Worm (Caenorhabditis elegans): Measurements from ENCODE around the gene tbc-3.

The tbc-3 gene

ce11 chrIV:9915128-9915527 lies 16.3 kb downstream of the tbc-3 start:
- TF ChIP-seq cog-1 (tag; optimal IDR thresholded peaks at IDR 0.05) (no peak), klf-2 (GFP tag; conservative IDR thresholded peaks at IDR 0.05) (no peak), T22C8.4 (GFP tag; IDR thresholded peaks at IDR 0.05) (no peak)

DNA sequence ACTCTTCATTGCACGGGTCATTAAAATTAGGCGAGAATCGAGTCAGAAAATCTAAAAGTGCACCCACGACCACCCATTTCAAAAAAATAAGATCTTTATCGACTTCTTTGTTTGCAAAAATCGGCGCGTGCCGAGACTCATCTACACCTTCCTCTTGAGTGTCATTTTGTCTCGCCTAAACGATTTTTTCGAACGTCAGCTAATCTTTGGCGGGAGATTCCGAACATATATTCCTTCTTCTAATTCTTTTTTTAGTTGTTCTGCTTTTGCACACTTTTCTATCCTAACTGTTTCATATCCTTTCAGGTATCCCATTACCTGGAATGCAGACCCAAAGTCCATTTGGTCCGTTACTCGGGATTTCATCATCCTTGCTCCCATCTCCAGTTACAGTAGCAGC lies 17.4 kb downstream of the tbc-3 start, which contains the start of gene bed-3:
bed-3 (plus strand) TSS at position 301 of the 400 bp plus-strand sequence.
- TF ChIP-seq T22C8.4 (GFP tag; IDR thresholded peaks at IDR 0.05), result no peak
- no peak for TF ChIP-seq klf-2 (GFP tag; conservative IDR thresholded peaks at IDR 0.05)
- TF ChIP-seq ztf-23 (GFP tag; IDR thresholded peaks at IDR 0.05), result no peak
- no peak for TF ChIP-seq med-1 (GFP tag; optimal IDR thresholded peaks at IDR 0.05; ENCODE audit: insufficient read depth)
- TF ChIP-seq tab-1 (GFP tag; IDR thresholded peaks at IDR 0.05), result no peak
- no peak for TF ChIP-seq ztf-29 (GFP tag; IDR thresholded peaks at IDR 0.05)
- TF ChIP-seq ref-1 (GFP tag; conservative IDR thresholded peaks at IDR 0.05), result no peak
- no peak for TF ChIP-seq flt-1 (GFP tag; IDR thresholded peaks at IDR 0.05)
- TF ChIP-seq cog-1 (tag; optimal IDR thresholded peaks at IDR 0.05), result no peak

ce11 chrIV:9918021-9918420 lies 19.2 kb downstream of the tbc-3 start:
- TF ChIP-seq ztf-29 (GFP tag; IDR thresholded peaks at IDR 0.05) (no peak), med-1 (GFP tag; optimal IDR thresholded peaks at IDR 0.05; ENCODE audit: insufficient read depth) (no peak), ztf-23 (GFP tag; IDR thresholded peaks at IDR 0.05) (no peak), klf-2 (GFP tag; conservative IDR thresholded peaks at IDR 0.05) (no peak), flt-1 (GFP tag; IDR thresholded peaks at IDR 0.05) (no peak), T22C8.4 (GFP tag; IDR thresholded peaks at IDR 0.05) (no peak), ref-1 (GFP tag; conservative IDR thresholded peaks at IDR 0.05) (no peak), tab-1 (GFP tag; IDR thresholded peaks at IDR 0.05) (no peak), cog-1 (tag; optimal IDR thresholded peaks at IDR 0.05) (no peak)

- TF ChIP-seq tab-1 (GFP tag; IDR thresholded peaks at IDR 0.05), result no peak
- TF ChIP-seq med-1 (GFP tag; optimal IDR thresholded peaks at IDR 0.05; ENCODE audit: insufficient read depth), result no peak
- TF ChIP-seq cog-1 (tag; optimal IDR thresholded peaks at IDR 0.05), result no peak
- TF ChIP-seq flt-1 (GFP tag; IDR thresholded peaks at IDR 0.05), result no peak
- no peak for TF ChIP-seq ref-1 (GFP tag; conservative IDR thresholded peaks at IDR 0.05)
- no peak for TF ChIP-seq ztf-29 (GFP tag; IDR thresholded peaks at IDR 0.05)
- TF ChIP-seq T22C8.4 (GFP tag; IDR thresholded peaks at IDR 0.05), result no peak
- TF ChIP-seq klf-2 (GFP tag; conservative IDR thresholded peaks at IDR 0.05), result no peak
- TF ChIP-seq ztf-23 (GFP tag; IDR thresholded peaks at IDR 0.05), result no peak
Observed at ce11 chrIV:9920426-9920825, 21.6 kb downstream of the tbc-3 start.

DNA sequence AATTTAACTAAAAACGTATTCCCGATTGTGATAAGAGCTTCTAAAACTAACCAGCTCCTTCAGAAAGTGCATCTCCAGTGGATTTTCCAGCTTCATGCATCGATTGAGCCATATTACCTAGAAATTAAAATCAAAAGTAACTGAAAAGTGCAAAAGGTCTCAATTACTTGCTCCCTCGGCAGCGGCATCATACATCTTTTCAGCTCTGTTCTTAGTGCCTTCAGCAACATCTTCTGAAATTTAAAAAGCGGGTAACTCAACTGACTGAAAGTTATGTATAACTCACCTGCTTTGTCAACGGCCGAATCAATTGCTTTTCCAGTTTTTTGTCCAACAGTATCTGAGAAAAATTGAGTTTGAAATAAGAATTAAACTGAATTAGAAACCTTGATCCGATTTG lies 25.6 kb downstream of the tbc-3 start:
- TF ChIP-seq klf-2 (GFP tag; conservative IDR thresholded peaks at IDR 0.05) (no peak), T22C8.4 (GFP tag; IDR thresholded peaks at IDR 0.05) (no peak), tab-1 (GFP tag; IDR thresholded peaks at IDR 0.05) (no peak), med-1 (GFP tag; optimal IDR thresholded peaks at IDR 0.05; ENCODE audit: insufficient read depth) (no peak), ztf-29 (GFP tag; IDR thresholded peaks at IDR 0.05) (no peak), cog-1 (tag; optimal IDR thresholded peaks at IDR 0.05) (no peak), ref-1 (GFP tag; conservative IDR thresholded peaks at IDR 0.05) (no peak), ztf-23 (GFP tag; IDR thresholded peaks at IDR 0.05) (no peak), flt-1 (GFP tag; IDR thresholded peaks at IDR 0.05) (no peak)

ce11 chrIV:9928180-9928896 lies 29.5 kb downstream of the tbc-3 start, which contains the start of gene dur-1:
TSS of gene dur-1 (minus strand) at chrIV:9928230.
- TF ChIP-seq cog-1 (tag; optimal IDR thresholded peaks at IDR 0.05) (no peak), tab-1 (GFP tag; IDR thresholded peaks at IDR 0.05) (no peak), ztf-29 (GFP tag; IDR thresholded peaks at IDR 0.05) (no peak), T22C8.4 (GFP tag; IDR thresholded peaks at IDR 0.05) (no peak), flt-1 (GFP tag; IDR thresholded peaks at IDR 0.05) (no peak), klf-2 (GFP tag; conservative IDR thresholded peaks at IDR 0.05) (no peak)

DNA sequence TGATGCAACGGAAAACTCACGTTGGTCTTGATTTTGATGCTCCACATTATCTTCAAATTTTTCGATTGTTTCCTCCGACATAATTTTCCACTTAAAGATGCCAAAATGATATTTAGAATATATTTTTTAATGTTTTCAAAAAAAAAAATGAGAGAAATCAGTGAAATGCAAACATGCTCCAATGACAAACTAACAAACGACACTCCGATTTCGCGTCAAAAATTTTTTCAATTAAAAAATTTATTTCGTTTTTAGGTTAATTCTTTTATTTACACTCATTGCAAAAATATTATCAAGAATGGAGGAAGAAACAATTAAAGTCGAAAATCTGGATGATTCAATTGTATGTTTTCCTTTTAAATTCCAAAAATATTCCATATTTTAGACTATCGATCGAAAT lies 33.2 kb downstream of the tbc-3 start, which contains the start of the genes trmt-10A and F25H8.2:
trmt-10A (minus strand) TSS at position 159 of the 400 bp plus-strand sequence.
F25H8.2 (plus strand) TSS at position 181 of the 400 bp plus-strand sequence.
- TF ChIP-seq klf-2 (GFP tag; conservative IDR thresholded peaks at IDR 0.05) (no peak), ztf-23 (GFP tag; IDR thresholded peaks at IDR 0.05) (no peak), flt-1 (GFP tag; IDR thresholded peaks at IDR 0.05) (no peak), tab-1 (GFP tag; IDR thresholded peaks at IDR 0.05) (no peak), ztf-29 (GFP tag; IDR thresholded peaks at IDR 0.05) (no peak), ref-1 (GFP tag; conservative IDR thresholded peaks at IDR 0.05) (no peak), T22C8.4 (GFP tag; IDR thresholded peaks at IDR 0.05) (no peak), med-1 (GFP tag; optimal IDR thresholded peaks at IDR 0.05; ENCODE audit: insufficient read depth) (no peak), cog-1 (tag; optimal IDR thresholded peaks at IDR 0.05) (no peak)

DNA sequence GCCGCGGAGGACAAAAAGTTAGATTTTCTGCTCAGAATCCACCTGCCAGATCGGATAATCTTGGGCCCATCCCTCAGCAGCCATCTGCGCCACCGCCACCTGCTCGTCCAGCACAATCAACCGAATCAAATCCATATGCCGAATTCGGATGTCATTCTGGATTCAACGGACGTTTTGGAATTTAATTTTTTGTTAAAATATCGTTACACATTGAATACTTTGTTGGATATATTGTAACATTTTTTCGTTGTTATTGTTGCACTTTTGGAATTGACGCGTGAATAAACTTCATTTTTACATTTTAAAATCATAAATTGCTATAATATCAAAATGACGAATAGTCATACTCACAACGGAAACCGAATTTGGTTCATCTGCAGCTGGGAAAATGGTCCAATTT lies 34.8 kb downstream of the tbc-3 start, which contains the start of gene spe-29:
spe-29 (plus strand) TSS at position 301 of the 400 bp plus-strand sequence.
- TF ChIP-seq klf-2 (GFP tag; conservative IDR thresholded peaks at IDR 0.05) (no peak), cog-1 (tag; optimal IDR thresholded peaks at IDR 0.05) (no peak), ref-1 (GFP tag; conservative IDR thresholded peaks at IDR 0.05) (no peak), ztf-23 (GFP tag; IDR thresholded peaks at IDR 0.05) (no peak), T22C8.4 (GFP tag; IDR thresholded peaks at IDR 0.05) (no peak), flt-1 (GFP tag; IDR thresholded peaks at IDR 0.05) (no peak), ztf-29 (GFP tag; IDR thresholded peaks at IDR 0.05) (no peak), tab-1 (GFP tag; IDR thresholded peaks at IDR 0.05) (no peak), med-1 (GFP tag; optimal IDR thresholded peaks at IDR 0.05; ENCODE audit: insufficient read depth) (no peak)

DNA sequence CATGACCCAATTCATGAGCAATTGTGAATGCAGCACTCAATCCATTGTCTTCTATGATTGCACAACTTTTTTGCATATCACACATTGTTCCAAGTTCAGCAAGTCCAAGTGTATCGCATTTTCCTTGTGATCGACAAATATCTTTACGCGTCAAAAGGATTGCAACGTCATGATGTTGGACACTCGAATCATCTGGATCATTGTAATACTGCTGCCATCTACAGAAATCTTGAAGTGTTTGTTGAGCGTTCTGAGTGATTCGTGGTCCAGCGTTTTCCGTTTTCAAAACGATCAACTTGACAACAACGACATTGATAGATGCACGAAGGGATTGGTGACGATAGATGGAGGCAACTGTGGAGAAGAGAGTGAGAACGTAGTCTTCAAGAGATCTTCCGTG lies 44.4 kb downstream of the tbc-3 start:
- no peak for TF ChIP-seq T22C8.4 (GFP tag; IDR thresholded peaks at IDR 0.05)
- TF ChIP-seq ref-1 (GFP tag; conservative IDR thresholded peaks at IDR 0.05), result no peak
- no peak for TF ChIP-seq cog-1 (tag; optimal IDR thresholded peaks at IDR 0.05)
- TF ChIP-seq ztf-23 (GFP tag; IDR thresholded peaks at IDR 0.05), result no peak
- no peak for TF ChIP-seq flt-1 (GFP tag; IDR thresholded peaks at IDR 0.05)
- TF ChIP-seq ztf-29 (GFP tag; IDR thresholded peaks at IDR 0.05), result no peak
- TF ChIP-seq klf-2 (GFP tag; conservative IDR thresholded peaks at IDR 0.05), result no peak
- TF ChIP-seq tab-1 (GFP tag; IDR thresholded peaks at IDR 0.05), result no peak
- no peak for TF ChIP-seq med-1 (GFP tag; optimal IDR thresholded peaks at IDR 0.05; ENCODE audit: insufficient read depth)

Measured in whole organism, midembryonic.